Fruit fly (Drosophila melanogaster): Measurements from ENCODE around the gene CG45080.

Gene CG45080

dm6 chr3R:13294461-13294860, 24.6 kb downstream of the CG45080 start, which contains the start of gene CG8773:
Gene CG8773, plus strand, starts transcription at chr3R:13294748.
- TF ChIP-seq sd (tag; optimal IDR thresholded peaks at IDR 0.05) (peak; percentile 77), GATAe (GFP tag; conservative IDR thresholded peaks at IDR 0.05) (peak; percentile 44; the same call in 1 of the 2 replicates), CG34376 (GFP tag; optimal IDR thresholded peaks at IDR 0.05) (peak; percentile 66), Asciz (GFP tag; optimal IDR thresholded peaks at IDR 0.05) (no peak), pum (GFP tag; optimal IDR thresholded peaks at IDR 0.05) (no peak), HmgZ (tag; optimal IDR thresholded peaks at IDR 0.05) (no peak), lab (GFP tag; optimal IDR thresholded peaks at IDR 0.05) (peak; percentile 8), CG17802 (tag; optimal IDR thresholded peaks at IDR 0.05) (no peak), exex (tag; optimal IDR thresholded peaks at IDR 0.05) (peak; percentile 90), CG15696 (tag; optimal IDR thresholded peaks at IDR 0.05) (no peak), nmo (GFP tag; optimal IDR thresholded peaks at IDR 0.05) (no peak), Optix (GFP tag; IDR thresholded peaks at IDR 0.05) (no peak), Hey (tag; optimal IDR thresholded peaks at IDR 0.05) (peak; percentile 51), CG8089 (GFP tag; optimal IDR thresholded peaks at IDR 0.05) (no peak), grn (GFP tag; optimal IDR thresholded peaks at IDR 0.05) (peak; percentile 14), vnd (GFP tag; IDR thresholded peaks at IDR 0.05; ENCODE audit: partially characterized antibody) (0 out of 3 replicates have a peak, but pooled peaks have one; percentile 41), CG18599 (GFP tag; optimal IDR thresholded peaks at IDR 0.05) (peak; percentile 21), mirr (GFP tag; optimal IDR thresholded peaks at IDR 0.05) (peak; percentile 57), sug (tag; optimal IDR thresholded peaks at IDR 0.05) (peak; percentile 76), Hr51 (GFP tag; optimal IDR thresholded peaks at IDR 0.05) (no peak)

dm6 chr3R:13293148-13293756, 25.8 kb downstream of the CG45080 start, which contains the start of gene wntD:
Gene wntD, minus strand, starts transcription at chr3R:13293198.
- TF ChIP-seq CG4328 (GFP tag; optimal IDR thresholded peaks at IDR 0.05) (no peak), fd64A (GFP tag; optimal IDR thresholded peaks at IDR 0.05) (no peak), prd (optimal IDR thresholded peaks at IDR 0.05) (no peak), prd (GFP tag; IDR thresholded peaks at IDR 0.05) (peak; percentile 33; the same call in 2 of the 3 replicates), CG15479 (GFP tag; optimal IDR thresholded peaks at IDR 0.05) (peak; percentile 87), gt (GFP tag; IDR thresholded peaks at IDR 0.05) (peak; percentile 37; the same call in 1 of the 2 replicates), so (GFP tag; IDR thresholded peaks at IDR 0.05) (no peak), D (optimal IDR thresholded peaks at IDR 0.05) (peak; percentile 14), D (GFP tag; optimal IDR thresholded peaks at IDR 0.05) (no peak), cad (GFP tag; optimal IDR thresholded peaks at IDR 0.05) (peak; percentile 77), Fer3 (tag; optimal IDR thresholded peaks at IDR 0.05) (no peak), CG7357 (GFP tag; IDR thresholded peaks at IDR 0.05) (0 out of 3 replicates have a peak, but pooled peaks have one; percentile 10), CG30431 (GFP tag; optimal IDR thresholded peaks at IDR 0.05) (no peak), ase (GFP tag; IDR thresholded peaks at IDR 0.05) (no peak), jigr1 (GFP tag; IDR thresholded peaks at IDR 0.05) (0 out of 3 replicates have a peak, but pooled peaks have one; percentile 31), twi (tag; optimal IDR thresholded peaks at IDR 0.05) (peak; percentile 86), CG9932 (GFP tag; IDR thresholded peaks at IDR 0.05) (0 out of 2 replicates have a peak, but pooled peaks have one; percentile 17), CG3726 (GFP tag; IDR thresholded peaks at IDR 0.05) (0 out of 3 replicates have a peak, but pooled peaks have one; percentile 12), insv (GFP tag; optimal IDR thresholded peaks at IDR 0.05) (peak in 1 of 2 experiments; percentile 64), Poxn (GFP tag; IDR thresholded peaks at IDR 0.05) (no peak), tll (GFP tag; optimal IDR thresholded peaks at IDR 0.05) (peak in 1 of 2 experiments; percentile 92), br (optimal IDR thresholded peaks at IDR 0.05) (no peak), Eip74EF (GFP tag; optimal IDR thresholded peaks at IDR 0.05) (no peak), ems (GFP tag; optimal IDR thresholded peaks at IDR 0.05) (no peak), CG4854 (GFP tag; optimal IDR thresholded peaks at IDR 0.05) (no peak), sens (GFP tag) (peak; percentile 4), CG7745 (tag; optimal IDR thresholded peaks at IDR 0.05) (no peak), Dref (GFP tag; IDR thresholded peaks at IDR 0.05) (0 out of 2 replicates have a peak, but pooled peaks have one; percentile 28), lmd (GFP tag; IDR thresholded peaks at IDR 0.05) (no peak), CG10267 (tag; optimal IDR thresholded peaks at IDR 0.05) (no peak)
